Worm (Caenorhabditis elegans) whole organism, L2 larva: ENCODE data around the gene ZK1127.4.

Experiments
- C34F6.9 ChIP-seq: fragments of 150-350 bp; optimal IDR thresholded peaks from 2 replicates; lab custom pipeline; 2014; ENCODE audit warnings: missing biosample characterization, missing genetic modification characterization
- F13H6.1 ChIP-seq: sonication (generic microtip); optimal IDR thresholded peaks from 2 replicates; lab custom pipeline; 2016; ENCODE audit warnings: missing genetic modification characterization, missing compliant biosample characterization
- R02D3.7 ChIP-seq: fragments of 150-350 bp; optimal IDR thresholded peaks from 2 replicates; lab custom pipeline; 2014; ENCODE audit warnings: missing biosample characterization, missing genetic modification characterization
- ZK546.5 ChIP-seq: sonication (generic microtip); optimal IDR thresholded peaks from 2 replicates; lab custom pipeline; 2017; ENCODE audit warnings: missing biosample characterization, missing genetic modification characterization
- alr-1 ChIP-seq: fragments of 150-350 bp; optimal IDR thresholded peaks from 2 replicates; lab custom pipeline; 2014; ENCODE audit warnings: missing biosample characterization, missing genetic modification characterization
- ama-1 ChIP-seq: fragments of 150-350 bp; optimal IDR thresholded peaks from 2 replicates; lab custom pipeline; 2018; ENCODE audit warnings: inconsistent platforms
- blmp-1 ChIP-seq: sonication (generic microtip); optimal IDR thresholded peaks from 2 replicates; lab custom pipeline; 2017; ENCODE audit warnings: missing genetic modification characterization, mild to moderate bottlenecking, missing compliant biosample characterization, antibody characterized with exemption, moderate library complexity; ENCODE audit not compliant: insufficient read depth
- ceh-82 ChIP-seq: fragments of 150-350 bp; optimal IDR thresholded peaks from 2 replicates; lab custom pipeline; 2014; ENCODE audit warnings: missing biosample characterization, missing genetic modification characterization
- crh-2 ChIP-seq: sonication (generic microtip); optimal IDR thresholded peaks from 2 replicates; lab custom pipeline; 2017; ENCODE audit warnings: missing biosample characterization, missing genetic modification characterization
- dmd-4 ChIP-seq: sonication (generic microtip); optimal IDR thresholded peaks from 2 replicates; lab custom pipeline; 2017; ENCODE audit warnings: missing biosample characterization, missing genetic modification characterization
- egl-27 ChIP-seq: sonication (generic microtip); optimal IDR thresholded peaks from 3 replicates; lab custom pipeline; 2017; ENCODE audit warnings: missing biosample characterization, missing genetic modification reagents, missing genetic modification characterization
- fos-1 ChIP-seq: fragments of 150-350 bp; optimal IDR thresholded peaks from 2 replicates; lab custom pipeline; 2014; ENCODE audit warnings: missing biosample characterization, missing genetic modification characterization
- gmeb-1 ChIP-seq: fragments of 150-350 bp; optimal IDR thresholded peaks from 2 replicates; lab custom pipeline; 2014; ENCODE audit warnings: missing biosample characterization, missing genetic modification characterization
- lin-13 ChIP-seq: fragments of 150-350 bp; optimal IDR thresholded peaks from 2 replicates; lab custom pipeline; 2014; ENCODE audit warnings: missing biosample characterization, missing genetic modification reagents, missing genetic modification characterization
- lin-39 ChIP-seq: fragments of 150-350 bp; optimal IDR thresholded peaks from 2 replicates; lab custom pipeline; 2014; ENCODE audit warnings: missing biosample characterization, missing genetic modification reagents, missing genetic modification characterization
- lsy-2 ChIP-seq, 2 experiments: fragments of 150-350 bp in 1 of 2; sonication (generic microtip) in 1 of 2; optimal IDR thresholded peaks; 2 replicates each; lab custom pipeline; 2014 to 2017; ENCODE audit warnings: missing biosample characterization in 2 of 2, missing genetic modification characterization in 2 of 2
- mab-5 ChIP-seq: fragments of 150-350 bp; optimal IDR thresholded peaks from 2 replicates; lab custom pipeline; 2014; ENCODE audit warnings: missing biosample characterization, missing genetic modification characterization
- mbf-1 ChIP-seq: sonication (generic microtip); optimal IDR thresholded peaks from 2 replicates; lab custom pipeline; 2017; ENCODE audit warnings: missing biosample characterization, missing genetic modification characterization
- mdl-1 ChIP-seq, 2 experiments: fragments of 150-350 bp in 1 of 2; sonication (generic microtip) in 1 of 2; optimal IDR thresholded peaks; 2 replicates each; lab custom pipeline; 2017; ENCODE audit warnings: missing biosample characterization in 2 of 2, missing genetic modification characterization in 2 of 2
- nhr-10 ChIP-seq: sonication (generic microtip); optimal IDR thresholded peaks from 2 replicates; lab custom pipeline; 2017; ENCODE audit warnings: missing biosample characterization, missing genetic modification characterization
- nhr-11 ChIP-seq: fragments of 150-350 bp; optimal IDR thresholded peaks from 2 replicates; lab custom pipeline; 2014; ENCODE audit warnings: missing biosample characterization, missing genetic modification characterization
- nhr-129 ChIP-seq: fragments of 150-350 bp; optimal IDR thresholded peaks from 2 replicates; lab custom pipeline; 2014; ENCODE audit warnings: missing biosample characterization, missing genetic modification characterization
- nhr-23 ChIP-seq: fragments of 150-350 bp; optimal IDR thresholded peaks from 2 replicates; lab custom pipeline; 2014; ENCODE audit warnings: missing biosample characterization, missing genetic modification reagents, missing genetic modification characterization
- nhr-77 ChIP-seq: fragments of 150-350 bp; optimal IDR thresholded peaks from 2 replicates; lab custom pipeline; 2014; ENCODE audit warnings: missing biosample characterization, missing genetic modification characterization
- peb-1 ChIP-seq: fragments of 150-350 bp; optimal IDR thresholded peaks from 2 replicates; lab custom pipeline; 2014; ENCODE audit warnings: missing biosample characterization, missing genetic modification characterization
- skn-1 ChIP-seq: sonication (generic microtip); optimal IDR thresholded peaks from 2 replicates; lab custom pipeline; 2017; ENCODE audit warnings: missing biosample characterization, missing genetic modification characterization
- sma-3 ChIP-seq: sonication (generic microtip); optimal IDR thresholded peaks from 2 replicates; lab custom pipeline; 2016; ENCODE audit warnings: missing genetic modification reagents, missing genetic modification characterization, missing compliant biosample characterization
- sma-9 ChIP-seq, 2 experiments: fragments of 150-350 bp in 1 of 2; sonication (generic microtip) in 1 of 2; optimal IDR thresholded peaks; 2 replicates each; lab custom pipeline; 2014 to 2016; ENCODE audit warnings: missing genetic modification characterization in 2 of 2, mild to moderate bottlenecking in 1 of 2, missing biosample characterization in 1 of 2, missing compliant biosample characterization in 1 of 2, missing genetic modification reagents in 1 of 2, moderate library complexity in 1 of 2
- snpc-4 ChIP-seq: fragments of 150-350 bp; optimal IDR thresholded peaks from 2 replicates; lab custom pipeline; 2014; ENCODE audit warnings: missing biosample characterization, missing genetic modification characterization
- unc-39 ChIP-seq: fragments of 150-350 bp; optimal IDR thresholded peaks from 2 replicates; lab custom pipeline; 2014; ENCODE audit warnings: missing biosample characterization, missing genetic modification characterization
- unc-55 ChIP-seq: fragments of 150-350 bp; sonication (generic microtip); optimal IDR thresholded peaks from 3 replicates; lab custom pipeline; 2014; ENCODE audit warnings: missing biosample characterization, missing genetic modification reagents, missing genetic modification characterization
- zag-1 ChIP-seq: fragments of 150-350 bp; optimal IDR thresholded peaks from 2 replicates; lab custom pipeline; 2014; ENCODE audit warnings: missing biosample characterization, missing genetic modification characterization
- ztf-11 ChIP-seq: sonication (generic microtip); optimal IDR thresholded peaks from 2 replicates; lab custom pipeline; 2017; ENCODE audit warnings: missing biosample characterization, missing genetic modification characterization
- ztf-4 ChIP-seq: fragments of 150-350 bp; optimal IDR thresholded peaks from 2 replicates; lab custom pipeline; 2014; ENCODE audit warnings: missing biosample characterization, missing genetic modification characterization

ZK1127.4 gene

ce11 chrII:7024897-7025852 is 28.6 kb upstream of the ZK1127.4 start, which contains the start of gene znf-598:
Gene znf-598, plus strand, starts transcription at chrII:7025802.
- TF ChIP-seq sma-9 (GFP tag; optimal IDR thresholded peaks at IDR 0.05; lab: Kevin White, UChicago) (peak; percentile 25), sma-9 (tag; optimal IDR thresholded peaks at IDR 0.05; lab: Kevin White, UChicago) (no peak), lsy-2 (tag; optimal IDR thresholded peaks at IDR 0.05; lab: Kevin White, UChicago) (peak in 1 of 2 experiments; percentile 77), sma-3 (GFP tag; lab: Kevin White, UChicago) (peak; percentile 26), lin-13 (GFP tag; lab: Kevin White, UChicago) (peak; percentile 45), egl-27 (no peak), C34F6.9 (tag; lab: Kevin White, UChicago) (peak; percentile 61), crh-2 (peak; percentile 45), nhr-129 (peak; percentile 71), alr-1 (tag; lab: Kevin White, UChicago) (no peak), unc-55 (GFP tag; lab: Kevin White, UChicago) (no peak), fos-1 (tag; lab: Kevin White, UChicago) (peak; percentile 55)
- TF ChIP-seq, all 48 proteins: peak for 8

- no peak for TF ChIP-seq unc-55 (GFP tag; lab: Kevin White, UChicago)
- no peak for TF ChIP-seq lin-39 (tag; lab: Kevin White, UChicago)
- TF ChIP-seq nhr-11: no peak
- TF ChIP-seq nhr-77: no peak
- TF ChIP-seq peb-1 (tag; lab: Kevin White, UChicago): no peak
- no peak for TF ChIP-seq dmd-4 (tag; lab: Kevin White, UChicago)
- no peak for TF ChIP-seq ceh-82
- TF ChIP-seq ztf-11 (tag; lab: Kevin White, UChicago): no peak
- TF ChIP-seq nhr-23 (tag; lab: Kevin White, UChicago): no peak
- TF ChIP-seq unc-39: no peak
- TF ChIP-seq ZK546.5 (tag; lab: Kevin White, UChicago): no peak
- TF ChIP-seq zag-1: no peak
- TF ChIP-seq C34F6.9 (tag; lab: Kevin White, UChicago): no peak
- no peak for TF ChIP-seq ztf-4
- no peak for TF ChIP-seq nhr-10 (tag; lab: Kevin White, UChicago)
- TF ChIP-seq mdl-1 (tag; optimal IDR thresholded peaks at IDR 0.05; lab: Kevin White, UChicago): no peak
- TF ChIP-seq skn-1: no peak
- no peak for TF ChIP-seq gmeb-1 (tag; lab: Kevin White, UChicago)
- no peak for TF ChIP-seq mab-5 (tag; lab: Kevin White, UChicago)
- TF ChIP-seq blmp-1: no peak
- TF ChIP-seq, all 48 proteins: peak for 0
Observed at ce11 chrII:7029524-7029923, 24.2 kb upstream of the ZK1127.4 start.

- TF ChIP-seq crh-2 (peak; percentile 27), gmeb-1 (tag; lab: Kevin White, UChicago) (peak; percentile 2), fos-1 (tag; lab: Kevin White, UChicago) (peak; percentile 35), F13H6.1 (tag; lab: Kevin White, UChicago) (no peak)
Observed at ce11 chrII:7031137-7031697, 22.5 kb upstream of the ZK1127.4 start.

ce11 chrII:7037659-7038342 is 15.9 kb upstream of the ZK1127.4 start, which contains the start of gene cin-4:
Gene cin-4, plus strand, starts transcription at chrII:7038292.
- no peak for TF ChIP-seq blmp-1
- no peak for TF ChIP-seq ama-1
- no peak for TF ChIP-seq mbf-1 (tag; lab: Kevin White, UChicago)
- TF ChIP-seq R02D3.7 (tag; lab: Kevin White, UChicago): no peak
- TF ChIP-seq nhr-10 (tag; lab: Kevin White, UChicago): no peak
- no peak for TF ChIP-seq snpc-4 (tag; lab: Kevin White, UChicago)
- no peak for TF ChIP-seq fos-1 (tag; lab: Kevin White, UChicago)
- TF ChIP-seq crh-2: no peak
- TF ChIP-seq C34F6.9 (tag; lab: Kevin White, UChicago): no peak
- no peak for TF ChIP-seq skn-1
- TF ChIP-seq gmeb-1 (tag; lab: Kevin White, UChicago): no peak
- TF ChIP-seq lin-39 (tag; lab: Kevin White, UChicago): no peak
- TF ChIP-seq egl-27: no peak
- TF ChIP-seq nhr-23 (tag; lab: Kevin White, UChicago): no peak
